Fruit fly (Drosophila melanogaster) whole organism, adult: Measurements from ENCODE around the gene CG11560.

Source experiments
- CG14711 ChIP-seq: fragments of 200-800 bp; sonication (Bioruptor generic); optimal IDR thresholded peaks from 2 replicates; lab custom pipeline; 2018; ENCODE audit warnings: missing biosample characterization, mild to moderate bottlenecking, missing genetic modification characterization, moderate library complexity
- CG7101 ChIP-seq: fragments of 200-800 bp; sonication (Bioruptor generic); optimal IDR thresholded peaks from 2 replicates; lab custom pipeline; 2018; ENCODE audit warnings: missing biosample characterization, mild to moderate bottlenecking, missing genetic modification characterization, moderate library complexity
- bab1 ChIP-seq: fragments of 200-800 bp; sonication (Bioruptor generic); optimal IDR thresholded peaks from 3 replicates; lab custom pipeline; 2019; ENCODE audit warnings: missing biosample characterization, mild to moderate bottlenecking, missing genetic modification characterization, moderate library complexity
- tj ChIP-seq: fragments of 200-800 bp; sonication (Bioruptor generic); optimal IDR thresholded peaks from 3 replicates; lab custom pipeline; 2017; ENCODE audit warnings: missing biosample characterization, mild to moderate bottlenecking, missing genetic modification characterization, moderate library complexity

DNA sequence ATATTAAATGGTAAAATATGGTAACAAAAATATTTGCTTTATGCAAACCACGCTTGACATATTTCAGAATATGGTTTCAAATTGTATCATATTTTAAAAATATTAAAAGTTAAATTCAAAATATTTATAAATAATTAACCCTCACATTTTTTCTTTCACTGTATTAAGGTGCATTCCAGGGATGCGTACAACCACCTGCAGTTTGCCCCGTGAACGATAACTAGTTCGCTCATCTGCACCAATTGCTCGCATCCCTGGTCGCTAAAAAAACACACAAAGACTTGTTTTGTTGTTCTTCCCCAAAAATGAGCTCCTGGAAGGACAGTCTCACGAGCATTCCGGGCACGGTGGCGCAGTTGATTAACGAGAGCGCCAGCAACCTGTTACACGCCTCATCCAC lies 12.1 kb downstream of the CG11560 start, which contains the start of gene DEF8:
- peak; percentile 77 for TF ChIP-seq CG7101 (tag; lab: Kevin White, UChicago)
- TF ChIP-seq bab1 (GFP tag; lab: Kevin White, UChicago) = peak; percentile 80
- TF ChIP-seq CG14711 (tag; lab: Kevin White, UChicago) = peak; percentile 85
- peak; percentile 49 for TF ChIP-seq tj (GFP tag; lab: Kevin White, UChicago)
